Fruit fly (Drosophila melanogaster): ENCODE measurements around the gene CG9330.

dm6 chr3L:19556738-19557137 is 29.3 kb upstream of the CG9330 start:
- TF ChIP-seq Oli (tag; optimal IDR thresholded peaks at IDR 0.05) (no peak), Ada2b (GFP tag; IDR thresholded peaks at IDR 0.05) (no peak), CG3995 (GFP tag; optimal IDR thresholded peaks at IDR 0.05) (no peak), rib (GFP tag; IDR thresholded peaks at IDR 0.05) (no peak), CG11247 (GFP tag; IDR thresholded peaks at IDR 0.05) (no peak), Elba2 (GFP tag; optimal IDR thresholded peaks at IDR 0.05) (no peak)
